Fruit fly (Drosophila melanogaster) whole organism, prepupa: ENCODE measurements around the gene eco.

Source experiments
- CG6276 ChIP-seq: fragments of 200-800 bp; sonication (Bioruptor generic); optimal IDR thresholded peaks from 2 replicates; lab custom pipeline; 2017; ENCODE audit warnings: missing biosample characterization, mild to moderate bottlenecking, missing genetic modification characterization
- Eip93F ChIP-seq: fragments of 200-800 bp; sonication (Bioruptor generic); optimal IDR thresholded peaks from 2 replicates; lab custom pipeline; 2016; ENCODE audit warnings: missing biosample characterization, mild to moderate bottlenecking, missing genetic modification characterization
- acj6 ChIP-seq: fragments of 200-800 bp; sonication (Bioruptor generic); optimal IDR thresholded peaks from 3 replicates; lab custom pipeline; 2016; ENCODE audit warnings: missing biosample characterization, missing genetic modification characterization

- no peak for TF ChIP-seq acj6 (GFP tag; lab: Kevin White, UChicago)
- no peak for TF ChIP-seq CG6276 (GFP tag; lab: Kevin White, UChicago)
- no peak for TF ChIP-seq Eip93F (GFP tag; lab: Kevin White, UChicago)
Observed at dm6 chr3L:7376151-7376550, 37.0 kb upstream of the eco start.
